Fruit fly (Drosophila melanogaster): ENCODE data around the gene escl.
"Not testable (repeated sequence)": the region's sequence is repeated elsewhere in the genome, so short reads cannot be mapped to it uniquely, and the experiment has no call there.

DNA sequence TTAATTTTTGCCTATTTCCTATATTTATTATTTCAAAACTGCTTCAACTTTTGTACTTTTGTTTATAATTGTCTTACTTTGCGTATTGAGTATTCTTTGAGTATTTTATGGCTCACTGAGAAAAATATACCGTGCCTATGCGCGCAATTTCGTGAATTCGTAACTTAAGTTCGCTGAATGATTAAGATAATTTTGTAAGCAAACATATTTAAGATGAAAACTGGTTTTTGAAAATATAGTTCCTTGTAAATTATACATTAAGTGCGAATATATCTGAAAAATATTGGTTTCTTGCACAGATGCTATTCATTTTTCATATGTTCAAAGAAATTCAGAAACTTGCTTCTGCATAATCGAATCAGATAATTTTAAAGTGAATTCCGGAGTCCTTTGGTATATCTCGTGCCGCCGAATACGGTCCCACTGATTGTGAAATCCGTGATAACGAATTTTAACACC, 4.6 kb downstream of the escl start, which contains the start of the genes CG18789 and Qtzl:
- not testable (repeated sequence) for TF ChIP-seq usp (GFP tag; optimal IDR thresholded peaks at IDR 0.05); Dll (optimal IDR thresholded peaks at IDR 0.05); pan (optimal IDR thresholded peaks at IDR 0.05); psq (optimal IDR thresholded peaks at IDR 0.05)

Data from whole organism.